Worm (Caenorhabditis elegans): ENCODE measurements around the gene F09F9.5.

The F09F9.5 gene

ce11 chrX:4142648-4143259 lies 25.0 kb downstream of the F09F9.5 start (continued):
- TF ChIP-seq nhr-84 (tag; optimal IDR thresholded peaks at IDR 0.05) (no peak), unc-130 (tag; optimal IDR thresholded peaks at IDR 0.05) (peak; percentile 65), fkh-10 (GFP tag; optimal IDR thresholded peaks at IDR 0.05) (no peak), fos-1 (tag; optimal IDR thresholded peaks at IDR 0.05) (no peak), isw-1 (GFP tag; IDR thresholded peaks at IDR 0.05) (no peak), elt-3 (tag; optimal IDR thresholded peaks at IDR 0.05) (no peak), lin-13 (GFP tag; optimal IDR thresholded peaks at IDR 0.05) (peak; percentile 60), unc-86 (tag; optimal IDR thresholded peaks at IDR 0.05) (no peak), unc-62 (GFP tag; optimal IDR thresholded peaks at IDR 0.05) (no peak), dsc-1 (tag; optimal IDR thresholded peaks at IDR 0.05) (peak; percentile 15), nhr-85 (tag) (peak; percentile 73), blmp-1 (tag; optimal IDR thresholded peaks at IDR 0.05) (no peak), Y116A8C.19 (tag; optimal IDR thresholded peaks at IDR 0.05; ENCODE audit: borderline replicate concordance) (no peak), nhr-237 (tag; optimal IDR thresholded peaks at IDR 0.05) (no peak), C34B4.2 (tag; optimal IDR thresholded peaks at IDR 0.05) (no peak), grh-1 (GFP tag; IDR thresholded peaks at IDR 0.05) (no peak), nhr-11 (tag; optimal IDR thresholded peaks at IDR 0.05) (no peak), swsn-7 (tag; optimal IDR thresholded peaks at IDR 0.05) (peak; percentile 20), nhr-47 (tag; optimal IDR thresholded peaks at IDR 0.05) (no peak), ama-1 (optimal IDR thresholded peaks at IDR 0.05) (no peak), sptf-1 (tag; optimal IDR thresholded peaks at IDR 0.05) (no peak), mdl-1 (tag; optimal IDR thresholded peaks at IDR 0.05) (peak in 1 of 2 experiments; percentile 44), egl-27 (tag; optimal IDR thresholded peaks at IDR 0.05) (no peak), xbp-1 (tag; optimal IDR thresholded peaks at IDR 0.05) (no peak), nhr-20 (tag; optimal IDR thresholded peaks at IDR 0.05) (no peak), unc-98 (GFP tag; IDR thresholded peaks at IDR 0.05) (0 out of 2 replicates have a peak, but pooled peaks have one; percentile 31), snpc-4 (tag; optimal IDR thresholded peaks at IDR 0.05) (no peak), lin-35 (GFP tag; optimal IDR thresholded peaks at IDR 0.05) (no peak), ceh-8 (GFP tag; optimal IDR thresholded peaks at IDR 0.05) (no peak), ceh-63 (GFP tag; optimal IDR thresholded peaks at IDR 0.05) (no peak), lir-3 (tag; optimal IDR thresholded peaks at IDR 0.05; ENCODE audit: poor library complexity) (no peak), nhr-19 (GFP tag; conservative IDR thresholded peaks at IDR 0.05) (peak; percentile 68), nhr-77 (tag; optimal IDR thresholded peaks at IDR 0.05) (no peak), alr-1 (tag; optimal IDR thresholded peaks at IDR 0.05; ENCODE audit: borderline replicate concordance) (no peak), egl-13 (tag; optimal IDR thresholded peaks at IDR 0.05) (no peak), ztf-11 (tag; optimal IDR thresholded peaks at IDR 0.05) (no peak), vab-15 (tag; optimal IDR thresholded peaks at IDR 0.05) (no peak), pag-3 (tag; optimal IDR thresholded peaks at IDR 0.05; ENCODE audit: borderline replicate concordance, insufficient read depth) (no peak), C04F5.9 (tag; optimal IDR thresholded peaks at IDR 0.05) (no peak), nhr-76 (tag; optimal IDR thresholded peaks at IDR 0.05) (no peak), snu-23 (GFP tag; optimal IDR thresholded peaks at IDR 0.05) (no peak), tbx-2 (tag; optimal IDR thresholded peaks at IDR 0.05) (no peak), nhr-71 (tag; optimal IDR thresholded peaks at IDR 0.05) (peak; percentile 81), skn-1 (tag; optimal IDR thresholded peaks at IDR 0.05) (no peak), dpl-1 (GFP tag; optimal IDR thresholded peaks at IDR 0.05) (no peak), lin-15B (tag; optimal IDR thresholded peaks at IDR 0.05) (no peak), hpl-2 (GFP tag; optimal IDR thresholded peaks at IDR 0.05) (no peak), nhr-28 (tag; optimal IDR thresholded peaks at IDR 0.05) (no peak), C16A3.4 (tag; optimal IDR thresholded peaks at IDR 0.05) (no peak), aly-2 (tag; optimal IDR thresholded peaks at IDR 0.05) (no peak), zip-4 (GFP tag; optimal IDR thresholded peaks at IDR 0.05) (no peak), irx-1 (tag; optimal IDR thresholded peaks at IDR 0.05) (no peak), ceh-82 (tag; optimal IDR thresholded peaks at IDR 0.05) (no peak)

Data from whole organism, L1 larva.